Fruit fly (Drosophila melanogaster) whole organism, embryonic: ENCODE measurements around the gene CG15696.

Experiments used
- ATbp ChIP-seq: fragments of 200-800 bp; sonication (Bioruptor generic); optimal IDR thresholded peaks from 2 replicates; lab custom pipeline; 2017; ENCODE audit warnings: missing biosample characterization, mild to moderate bottlenecking, missing genetic modification characterization, missing genetic modification reagents
- Atf3 ChIP-seq: fragments of 200-800 bp; sonication (Bioruptor generic); optimal IDR thresholded peaks from 3 replicates; lab custom pipeline; 2016; ENCODE audit warnings: missing biosample characterization, missing genetic modification characterization
- Bdp1 ChIP-seq: fragments of 200-800 bp; sonication (Bioruptor generic); optimal IDR thresholded peaks from 3 replicates; lab custom pipeline; 2016; ENCODE audit warnings: missing biosample characterization, missing genetic modification characterization
- CG11093 ChIP-seq: fragments of 200-800 bp; sonication (Bioruptor generic); IDR thresholded peaks from 3 replicates; pipeline ENCODE4 v1.3.6; 2022; ENCODE audit warnings: missing biosample characterization, missing genetic modification characterization
- CG11504 ChIP-seq: fragments of 200-800 bp; sonication (Bioruptor generic); optimal IDR thresholded peaks from 3 replicates; lab custom pipeline; 2019; ENCODE audit warnings: missing biosample characterization, mild to moderate bottlenecking, missing genetic modification characterization, moderate library complexity
- CG13296 ChIP-seq: fragments of 200-800 bp; sonication (Bioruptor generic); optimal IDR thresholded peaks from 3 replicates; lab custom pipeline; 2018; ENCODE audit warnings: missing biosample characterization, mild to moderate bottlenecking, missing genetic modification characterization
- CG14014 ChIP-seq: fragments of 200-800 bp; sonication (Bioruptor generic); IDR thresholded peaks from 2 replicates; pipeline ENCODE4 v1.3.6; 2022; ENCODE audit warnings: missing biosample characterization, missing genetic modification characterization
- CG14667 ChIP-seq: fragments of 200-800 bp; sonication (Bioruptor generic); IDR thresholded peaks from 2 replicates; pipeline ENCODE4 v1.3.6; 2022; ENCODE audit warnings: missing biosample characterization, missing genetic modification characterization
- CG14965 ChIP-seq: fragments of 200-800 bp; sonication (Bioruptor generic); optimal IDR thresholded peaks from 2 replicates; lab custom pipeline; 2016; ENCODE audit warnings: missing biosample characterization, missing genetic modification characterization, borderline replicate concordance
- CG1602 ChIP-seq: fragments of 200-800 bp; sonication (Bioruptor generic); optimal IDR thresholded peaks from 3 replicates; lab custom pipeline; 2016; ENCODE audit warnings: missing biosample characterization, missing genetic modification characterization
- CG16815 ChIP-seq: fragments of 200-800 bp; sonication (Bioruptor generic); optimal IDR thresholded peaks from 3 replicates; lab custom pipeline; 2017; ENCODE audit warnings: missing biosample characterization, mild to moderate bottlenecking, missing genetic modification characterization
- CG17385 ChIP-seq: fragments of 200-800 bp; sonication (Bioruptor generic); optimal IDR thresholded peaks from 3 replicates; lab custom pipeline; 2018; ENCODE audit warnings: missing biosample characterization, mild to moderate bottlenecking, missing genetic modification characterization
- CG34376 ChIP-seq: fragments of 200-800 bp; sonication (Bioruptor generic); optimal IDR thresholded peaks from 2 replicates; lab custom pipeline; 2018; ENCODE audit warnings: missing biosample characterization, mild to moderate bottlenecking, missing genetic modification characterization
- CG6683 ChIP-seq: fragments of 200-800 bp; sonication (Bioruptor generic); optimal IDR thresholded peaks from 2 replicates; lab custom pipeline; 2017; ENCODE audit warnings: missing biosample characterization, mild to moderate bottlenecking, missing genetic modification characterization, missing genetic modification reagents
- CG9437 ChIP-seq: fragments of 200-800 bp; sonication (Bioruptor generic); optimal IDR thresholded peaks from 2 replicates; lab custom pipeline; 2018; ENCODE audit warnings: missing biosample characterization, mild to moderate bottlenecking, missing genetic modification characterization
- CG9727 ChIP-seq: fragments of 200-800 bp; sonication (Bioruptor generic); optimal IDR thresholded peaks from 3 replicates; lab custom pipeline; 2017; ENCODE audit warnings: missing biosample characterization, mild to moderate bottlenecking, missing genetic modification characterization
- CHES-1-like ChIP-seq: fragments of 200-800 bp; sonication (Bioruptor generic); optimal IDR thresholded peaks from 2 replicates; lab custom pipeline; 2016; ENCODE audit warnings: missing biosample characterization, missing genetic modification characterization
- CrebB ChIP-seq: fragments of 200-800 bp; sonication (Bioruptor generic); optimal IDR thresholded peaks from 3 replicates; lab custom pipeline; 2018; ENCODE audit warnings: missing biosample characterization, mild to moderate bottlenecking, missing genetic modification characterization
- D ChIP-seq, 2 experiments: fragments of 200-800 bp in 1 of 2; fragments of >200 bp in 1 of 2; sonication (Bioruptor generic) in 1 of 2; optimal IDR thresholded peaks; 2 replicates in 1 of 2; 3 replicates in 1 of 2; lab custom pipeline; 2017; ENCODE audit warnings: mild to moderate bottlenecking in 1 of 2, missing biosample characterization in 1 of 2, missing genetic modification characterization in 1 of 2, missing genetic modification reagents in 1 of 2
- Dip3 ChIP-seq: fragments of 200-800 bp; sonication (Bioruptor generic); optimal IDR thresholded peaks from 3 replicates; lab custom pipeline; 2016; ENCODE audit warnings: missing biosample characterization, missing genetic modification characterization
- Dll ChIP-seq: fragments of 200-800 bp; sonication (Bioruptor generic); IDR thresholded peaks from 4 replicates; pipeline ENCODE4 v1.3.6; 2022; ENCODE audit warnings: missing biosample characterization, missing genetic modification characterization; ENCODE audit not compliant: partially characterized antibody
- HLH3B ChIP-seq: fragments of 200-800 bp; sonication (Bioruptor generic); IDR thresholded peaks from 2 replicates; pipeline ENCODE4 v1.3.6; 2022; ENCODE audit warnings: missing biosample characterization, missing genetic modification characterization
- Myb ChIP-seq: fragments of 200-800 bp; sonication (Bioruptor generic); optimal IDR thresholded peaks from 2 replicates; lab custom pipeline; 2016; ENCODE audit warnings: missing biosample characterization, missing genetic modification characterization
- Neu2 ChIP-seq: fragments of 200-800 bp; sonication (Bioruptor generic); optimal IDR thresholded peaks from 3 replicates; lab custom pipeline; 2016; ENCODE audit warnings: missing biosample characterization, missing genetic modification characterization, borderline replicate concordance
- Optix ChIP-seq: fragments of 200-800 bp; sonication (Bioruptor generic); IDR thresholded peaks from 3 replicates; pipeline ENCODE4 v1.3.6; 2022; ENCODE audit warnings: missing biosample characterization, missing genetic modification characterization
- Rx ChIP-seq: fragments of 200-800 bp; sonication (Bioruptor generic); IDR thresholded peaks from 2 replicates; pipeline ENCODE4 v1.3.6; 2022; ENCODE audit warnings: missing biosample characterization, missing genetic modification characterization
- Side ChIP-seq: fragments of 200-800 bp; sonication (Bioruptor generic); optimal IDR thresholded peaks from 2 replicates; lab custom pipeline; 2016; ENCODE audit warnings: missing biosample characterization, missing genetic modification characterization
- Sry-δ ChIP-seq: fragments of 200-800 bp; sonication (Bioruptor generic); optimal IDR thresholded peaks from 2 replicates; lab custom pipeline; 2016; ENCODE audit warnings: missing biosample characterization, missing genetic modification characterization
- ara ChIP-seq: fragments of 200-800 bp; sonication (Bioruptor generic); IDR thresholded peaks from 2 replicates; pipeline ENCODE4 v1.3.6; 2022; ENCODE audit warnings: missing biosample characterization, missing genetic modification characterization
- bcd ChIP-seq: fragments of 200-800 bp; sonication (Bioruptor generic); optimal IDR thresholded peaks from 2 replicates; lab custom pipeline; 2017; ENCODE audit warnings: missing biosample characterization, mild to moderate bottlenecking, missing genetic modification characterization
- br ChIP-seq: fragments of >200 bp; optimal IDR thresholded peaks from 2 replicates; lab custom pipeline; 2017
- bsh ChIP-seq, 2 experiments: fragments of 200-800 bp; sonication (Bioruptor generic); optimal IDR thresholded peaks; 2 replicates each; lab custom pipeline; 2017 to 2018; ENCODE audit warnings: mild to moderate bottlenecking in 2 of 2, missing biosample characterization in 2 of 2, missing genetic modification characterization in 2 of 2, moderate library complexity in 1 of 2
- cas ChIP-seq: fragments of 200-800 bp; sonication (Bioruptor generic); IDR thresholded peaks from 2 replicates; pipeline ENCODE4 v1.3.6; 2022; ENCODE audit warnings: missing biosample characterization, missing genetic modification characterization
- crp ChIP-seq, 2 experiments: fragments of 200-800 bp; sonication (Bioruptor generic); optimal IDR thresholded peaks; 2 replicates in 1 of 2; 3 replicates in 1 of 2; lab custom pipeline; 2017; ENCODE audit warnings: missing biosample characterization in 2 of 2, missing genetic modification characterization in 2 of 2, mild to moderate bottlenecking in 1 of 2, moderate library complexity in 1 of 2
- dati ChIP-seq: fragments of 200-800 bp; sonication (Bioruptor generic); IDR thresholded peaks from 2 replicates; pipeline ENCODE4 v1.3.6; 2022; ENCODE audit warnings: missing biosample characterization, missing genetic modification characterization
- dimm ChIP-seq: fragments of 200-800 bp; sonication (Bioruptor generic); IDR thresholded peaks from 2 replicates; pipeline ENCODE4 v1.3.6; 2022; ENCODE audit warnings: missing biosample characterization, missing genetic modification characterization
- dm ChIP-seq: fragments of 200-800 bp; sonication (Bioruptor generic); optimal IDR thresholded peaks from 3 replicates; lab custom pipeline; 2016; ENCODE audit warnings: missing biosample characterization, missing genetic modification characterization
- ems ChIP-seq: fragments of 200-800 bp; sonication (Bioruptor generic); optimal IDR thresholded peaks from 3 replicates; lab custom pipeline; 2016; ENCODE audit warnings: missing biosample characterization, missing genetic modification characterization
- insv ChIP-seq, 2 experiments: fragments of 200-800 bp; sonication (Bioruptor generic); optimal IDR thresholded peaks; 3 replicates each; lab custom pipeline; 2016 to 2018; ENCODE audit warnings: missing biosample characterization in 2 of 2, missing genetic modification characterization in 2 of 2
- jigr1 ChIP-seq: fragments of 200-800 bp; sonication (Bioruptor generic); IDR thresholded peaks from 3 replicates; pipeline ENCODE4 v1.3.6; 2022; ENCODE audit warnings: missing biosample characterization, missing genetic modification characterization
- jing ChIP-seq: fragments of 200-800 bp; sonication (Bioruptor generic); optimal IDR thresholded peaks from 2 replicates; lab custom pipeline; 2018; ENCODE audit warnings: missing biosample characterization, mild to moderate bottlenecking, missing genetic modification characterization
- luna ChIP-seq: fragments of 200-800 bp; sonication (Bioruptor generic); optimal IDR thresholded peaks from 2 replicates; lab custom pipeline; 2016; ENCODE audit warnings: missing biosample characterization, missing genetic modification characterization
- nom ChIP-seq: fragments of 200-800 bp; sonication (Bioruptor generic); optimal IDR thresholded peaks from 2 replicates; lab custom pipeline; 2017; ENCODE audit warnings: missing biosample characterization, missing genetic modification characterization, mild to moderate bottlenecking, moderate library complexity, missing genetic modification reagents
- pho ChIP-seq: fragments of 200-800 bp; sonication (Bioruptor generic); optimal IDR thresholded peaks from 2 replicates; lab custom pipeline; 2016; ENCODE audit warnings: missing biosample characterization, missing genetic modification characterization
- so ChIP-seq: fragments of 200-800 bp; sonication (Bioruptor generic); IDR thresholded peaks from 3 replicates; pipeline ENCODE4 v1.3.6; 2022; ENCODE audit warnings: missing biosample characterization, missing genetic modification characterization
- stc ChIP-seq: fragments of 200-800 bp; sonication (Bioruptor generic); IDR thresholded peaks from 2 replicates; pipeline ENCODE4 v1.3.6; 2022; ENCODE audit warnings: missing biosample characterization, missing genetic modification characterization
- tap ChIP-seq: fragments of 200-800 bp; optimal IDR thresholded peaks from 3 replicates; lab custom pipeline; 2019; ENCODE audit warnings: missing biosample characterization, mild to moderate bottlenecking, missing genetic modification characterization, moderate library complexity
- tio ChIP-seq: fragments of 200-800 bp; sonication (Bioruptor generic); optimal IDR thresholded peaks from 2 replicates; lab custom pipeline; 2017; ENCODE audit warnings: missing biosample characterization, missing genetic modification characterization, inconsistent platforms
- usp ChIP-seq: fragments of >200 bp; optimal IDR thresholded peaks from 2 replicates; lab custom pipeline; 2017; ENCODE audit warnings: missing biosample characterization, missing genetic modification characterization
- z ChIP-seq: fragments of 200-800 bp; sonication (Bioruptor generic); IDR thresholded peaks from 3 replicates; pipeline ENCODE4 v1.3.6; 2022; ENCODE audit warnings: missing biosample characterization, missing genetic modification characterization

Gene CG15696

dm6 chr3R:20821815-20822375 is 25.0 kb upstream of the CG15696 start, which contains the start of the genes CG17271 and RpS20 (continued):
- peak in 1 of 2 experiments; percentile 73 for TF ChIP-seq insv (GFP tag; optimal IDR thresholded peaks at IDR 0.05; lab: Kevin White, UChicago)
- TF ChIP-seq usp (GFP tag; lab: Kevin White, UChicago): no peak
- TF ChIP-seq Rx (GFP tag; lab: Robert Waterston, UW): peak; percentile 87
- peak; percentile 77 for TF ChIP-seq Neu2 (GFP tag; lab: Kevin White, UChicago)
- peak; percentile 97 for TF ChIP-seq CHES-1-like
- TF ChIP-seq CG16815: peak; percentile 82
- TF ChIP-seq CrebB (tag; lab: Kevin White, UChicago): peak; percentile 68
- peak in 1 of 2 experiments; percentile 86 for TF ChIP-seq bsh (GFP tag; optimal IDR thresholded peaks at IDR 0.05; lab: Kevin White, UChicago)
- peak; percentile 70 for TF ChIP-seq dati (GFP tag; lab: Robert Waterston, UW)
- peak; percentile 93 for TF ChIP-seq dm (GFP tag; lab: Kevin White, UChicago)
- TF ChIP-seq pho (GFP tag; lab: Kevin White, UChicago): peak; percentile 95
- TF ChIP-seq jigr1 (GFP tag; lab: Robert Waterston, UW): 0 out of 3 replicates have a peak, but pooled peaks have one; percentile 41
- TF ChIP-seq stc (GFP tag; lab: Robert Waterston, UW): peak; percentile 79
- TF ChIP-seq CG6683 (GFP tag; lab: Kevin White, UChicago): peak; percentile 76
- peak; percentile 85; the same call in 2 of the 3 replicates for TF ChIP-seq Optix (GFP tag; lab: Robert Waterston, UW)
- TF ChIP-seq CG9727 (GFP tag; lab: Kevin White, UChicago): peak; percentile 91
- TF ChIP-seq CG14667 (GFP tag; lab: Robert Waterston, UW): peak; percentile 81
- peak; percentile 75 for TF ChIP-seq nom
- TF ChIP-seq Myb (GFP tag; lab: Kevin White, UChicago): peak; percentile 83
- peak; percentile 91 for TF ChIP-seq Bdp1 (GFP tag; lab: Kevin White, UChicago)
- TF ChIP-seq CG11093 (GFP tag; lab: Robert Waterston, UW): peak; percentile 79
- TF ChIP-seq jing (GFP tag; lab: Kevin White, UChicago): no peak
- peak; percentile 94 for TF ChIP-seq ems (GFP tag; lab: Kevin White, UChicago)
- peak; percentile 91 for TF ChIP-seq so (GFP tag; lab: Robert Waterston, UW)
- peak; percentile 26 for TF ChIP-seq tap (tag; lab: Kevin White, UChicago)
- TF ChIP-seq luna (GFP tag; lab: Kevin White, UChicago): peak; percentile 90
- TF ChIP-seq CG17385: peak; percentile 98
- TF ChIP-seq Sry-δ (GFP tag; lab: Kevin White, UChicago): peak; percentile 78
- peak; percentile 88 for TF ChIP-seq CG1602 (GFP tag; lab: Kevin White, UChicago)
- TF ChIP-seq tio: peak; percentile 86
- no peak for TF ChIP-seq D (optimal IDR thresholded peaks at IDR 0.05; lab: Kevin White, UChicago)
- peak; percentile 72 for TF ChIP-seq D (GFP tag; optimal IDR thresholded peaks at IDR 0.05; lab: Kevin White, UChicago)
- TF ChIP-seq ATbp (GFP tag; lab: Kevin White, UChicago): peak; percentile 45
- peak; percentile 95 for TF ChIP-seq Dip3
- TF ChIP-seq HLH3B (GFP tag; lab: Robert Waterston, UW): peak; percentile 83
- TF ChIP-seq cas: peak; percentile 65; the same call in 1 of the 2 replicates
- peak; percentile 34 to 87 for TF ChIP-seq crp (GFP tag; optimal IDR thresholded peaks at IDR 0.05; lab: Kevin White, UChicago)
- TF ChIP-seq ara (GFP tag; lab: Robert Waterston, UW): peak; percentile 84
- TF ChIP-seq Dll: no peak
- peak; percentile 87 for TF ChIP-seq CG11504
- TF ChIP-seq CG14965 (GFP tag; lab: Kevin White, UChicago): peak; percentile 69
- peak; percentile 90 for TF ChIP-seq Atf3 (GFP tag; lab: Kevin White, UChicago)
- no peak for TF ChIP-seq z
- TF ChIP-seq CG13296 (GFP tag; lab: Kevin White, UChicago): peak; percentile 80
- peak; percentile 92 for TF ChIP-seq CG14014 (GFP tag; lab: Robert Waterston, UW)
- TF ChIP-seq br (lab: Kevin White, UChicago): no peak
- TF ChIP-seq CG34376 (GFP tag; lab: Kevin White, UChicago): peak; percentile 90
- peak; percentile 68 for TF ChIP-seq dimm (GFP tag; lab: Robert Waterston, UW)
- peak; percentile 90 for TF ChIP-seq bcd (GFP tag; lab: Kevin White, UChicago)
- peak; percentile 69 for TF ChIP-seq CG9437 (GFP tag; lab: Kevin White, UChicago)
- TF ChIP-seq Side (GFP tag; lab: Kevin White, UChicago): peak; percentile 97
